Fruit fly (Drosophila melanogaster) whole organism, embryonic: ENCODE measurements around the gene CG14718.

ENCODE experiments used
- Asciz ChIP-seq: fragments of 200-800 bp; sonication (Bioruptor generic); optimal IDR thresholded peaks from 2 replicates; lab custom pipeline; 2017; ENCODE audit warnings: missing biosample characterization, mild to moderate bottlenecking, missing genetic modification characterization, missing genetic modification reagents
- Atf-2 ChIP-seq: fragments of 200-800 bp; sonication (Bioruptor generic); optimal IDR thresholded peaks from 2 replicates; lab custom pipeline; 2016; ENCODE audit warnings: missing biosample characterization, missing genetic modification characterization
- CG10147 ChIP-seq: fragments of 200-800 bp; sonication (Bioruptor generic); optimal IDR thresholded peaks from 2 replicates; lab custom pipeline; 2019; ENCODE audit warnings: missing biosample characterization, mild to moderate bottlenecking, missing genetic modification characterization, moderate library complexity
- CG11504 ChIP-seq: fragments of 200-800 bp; sonication (Bioruptor generic); optimal IDR thresholded peaks from 3 replicates; lab custom pipeline; 2019; ENCODE audit warnings: missing biosample characterization, mild to moderate bottlenecking, missing genetic modification characterization, moderate library complexity
- CG11560 ChIP-seq: fragments of 200-800 bp; sonication (Bioruptor generic); IDR thresholded peaks from 3 replicates; pipeline ENCODE4 v1.3.6; 2022; ENCODE audit warnings: missing biosample characterization, missing genetic modification characterization
- CG13775 ChIP-seq: fragments of 200-800 bp; sonication (Bioruptor generic); optimal IDR thresholded peaks from 3 replicates; lab custom pipeline; 2017; ENCODE audit warnings: missing biosample characterization, mild to moderate bottlenecking, missing genetic modification characterization
- CG15514 ChIP-seq: fragments of 200-800 bp; sonication (Bioruptor generic); optimal IDR thresholded peaks from 3 replicates; lab custom pipeline; 2017; ENCODE audit warnings: missing biosample characterization, missing genetic modification characterization, mild to moderate bottlenecking, moderate library complexity, missing genetic modification reagents
- CG1603 ChIP-seq: fragments of 200-800 bp; sonication (Bioruptor generic); optimal IDR thresholded peaks from 2 replicates; lab custom pipeline; 2019; ENCODE audit warnings: missing biosample characterization, mild to moderate bottlenecking, missing genetic modification characterization, moderate library complexity
- CG1647 ChIP-seq: fragments of 200-800 bp; sonication (Bioruptor generic); optimal IDR thresholded peaks from 3 replicates; lab custom pipeline; 2016; ENCODE audit warnings: missing biosample characterization, missing genetic modification characterization
- CG16813 ChIP-seq: fragments of 200-800 bp; sonication (Bioruptor generic); IDR thresholded peaks from 3 replicates; pipeline ENCODE4 v1.3.6; 2022; ENCODE audit warnings: missing biosample characterization, missing genetic modification characterization; ENCODE audit not compliant: partially characterized antibody
- CG17568 ChIP-seq: fragments of 200-800 bp; sonication (Bioruptor generic); optimal IDR thresholded peaks from 2 replicates; lab custom pipeline; 2018; ENCODE audit warnings: missing biosample characterization, mild to moderate bottlenecking, missing genetic modification characterization, moderate library complexity
- CG1792 ChIP-seq: fragments of 200-800 bp; sonication (Bioruptor generic); optimal IDR thresholded peaks from 2 replicates; lab custom pipeline; 2016; ENCODE audit warnings: missing biosample characterization, missing genetic modification characterization
- CG33213 ChIP-seq: fragments of 200-800 bp; sonication (Bioruptor generic); optimal IDR thresholded peaks from 3 replicates; lab custom pipeline; 2016; ENCODE audit warnings: missing biosample characterization, missing genetic modification characterization
- CG6791 ChIP-seq: fragments of 200-800 bp; sonication (Bioruptor generic); IDR thresholded peaks from 3 replicates; pipeline ENCODE4 v1.3.6; 2022; ENCODE audit warnings: missing biosample characterization, missing genetic modification characterization; ENCODE audit not compliant: partially characterized antibody
- CG7963 ChIP-seq: fragments of 200-800 bp; sonication (Bioruptor generic); IDR thresholded peaks from 3 replicates; pipeline ENCODE4 v1.3.6; 2022; ENCODE audit warnings: missing biosample characterization, missing genetic modification characterization; ENCODE audit not compliant: partially characterized antibody
- CG9797 ChIP-seq: fragments of 200-800 bp; sonication (Bioruptor generic); optimal IDR thresholded peaks from 3 replicates; lab custom pipeline; 2018; ENCODE audit warnings: missing biosample characterization, mild to moderate bottlenecking, missing genetic modification characterization
- CTCF ChIP-seq: fragments of 200-800 bp; sonication (Bioruptor generic); optimal IDR thresholded peaks from 2 replicates; lab custom pipeline; 2017; ENCODE audit warnings: missing biosample characterization, mild to moderate bottlenecking, missing genetic modification characterization, moderate library complexity
- Dbx ChIP-seq: fragments of 200-800 bp; sonication (Bioruptor generic); IDR thresholded peaks from 3 replicates; pipeline ENCODE4 v1.3.6; 2022; ENCODE audit warnings: missing biosample characterization, missing genetic modification characterization
- Doc3 ChIP-seq: fragments of 200-800 bp; sonication (Bioruptor generic); IDR thresholded peaks from 3 replicates; pipeline ENCODE4 v1.3.6; 2022; ENCODE audit warnings: missing biosample characterization, missing genetic modification characterization; ENCODE audit not compliant: partially characterized antibody
- HmgD ChIP-seq: fragments of 200-800 bp; sonication (Bioruptor generic); optimal IDR thresholded peaks from 3 replicates; lab custom pipeline; 2016; ENCODE audit warnings: missing biosample characterization, missing genetic modification characterization
- Lpt ChIP-seq: fragments of >200 bp; optimal IDR thresholded peaks from 2 replicates; lab custom pipeline; 2018; ENCODE audit warnings: missing biosample characterization, missing genetic modification characterization
- MBD-R2 ChIP-seq: fragments of 200-800 bp; sonication (Bioruptor generic); IDR thresholded peaks from 2 replicates; pipeline ENCODE4 v1.3.6; 2022; ENCODE audit warnings: missing biosample characterization, missing genetic modification characterization
- Mes4 ChIP-seq: fragments of 200-800 bp; sonication (Bioruptor generic); optimal IDR thresholded peaks from 2 replicates; lab custom pipeline; 2016; ENCODE audit warnings: missing biosample characterization, missing genetic modification characterization
- Myb ChIP-seq: fragments of 200-800 bp; sonication (Bioruptor generic); optimal IDR thresholded peaks from 2 replicates; lab custom pipeline; 2016; ENCODE audit warnings: missing biosample characterization, missing genetic modification characterization
- Rfx ChIP-seq: fragments of 200-800 bp; sonication (Bioruptor generic); IDR thresholded peaks from 2 replicates; pipeline ENCODE4 v1.3.6; 2022; ENCODE audit warnings: missing biosample characterization, missing genetic modification characterization
- Rx ChIP-seq: fragments of 200-800 bp; sonication (Bioruptor generic); IDR thresholded peaks from 2 replicates; pipeline ENCODE4 v1.3.6; 2022; ENCODE audit warnings: missing biosample characterization, missing genetic modification characterization
- Sin3A ChIP-seq: fragments of >200 bp; optimal IDR thresholded peaks from 2 replicates; lab custom pipeline; 2018
- Six4 ChIP-seq: fragments of 200-800 bp; sonication (Bioruptor generic); optimal IDR thresholded peaks from 2 replicates; lab custom pipeline; 2016; ENCODE audit warnings: missing biosample characterization, missing genetic modification characterization
- Taf1 ChIP-seq: fragments of 200-800 bp; sonication (Bioruptor generic); IDR thresholded peaks from 2 replicates; pipeline ENCODE4 v1.3.6; 2022; ENCODE audit warnings: missing biosample characterization, missing genetic modification characterization
- ara ChIP-seq: fragments of 200-800 bp; sonication (Bioruptor generic); IDR thresholded peaks from 2 replicates; pipeline ENCODE4 v1.3.6; 2022; ENCODE audit warnings: missing biosample characterization, missing genetic modification characterization
- ato ChIP-seq: fragments of 200-800 bp; sonication (Bioruptor generic); IDR thresholded peaks from 2 replicates; pipeline ENCODE4 v1.3.6; 2022; ENCODE audit warnings: missing biosample characterization, missing genetic modification characterization; ENCODE audit not compliant: partially characterized antibody
- bbx ChIP-seq: fragments of 200-800 bp; sonication (Bioruptor generic); IDR thresholded peaks from 2 replicates; pipeline ENCODE4 v1.3.6; 2022; ENCODE audit warnings: missing biosample characterization, missing genetic modification characterization; ENCODE audit not compliant: partially characterized antibody
- bsh ChIP-seq, 2 experiments: fragments of 200-800 bp; sonication (Bioruptor generic); optimal IDR thresholded peaks; 2 replicates each; lab custom pipeline; 2017 to 2018; ENCODE audit warnings: mild to moderate bottlenecking in 2 of 2, missing biosample characterization in 2 of 2, missing genetic modification characterization in 2 of 2, moderate library complexity in 1 of 2
- cato ChIP-seq: fragments of 200-800 bp; sonication (Bioruptor generic); optimal IDR thresholded peaks from 2 replicates; lab custom pipeline; 2016; ENCODE audit warnings: missing biosample characterization, missing genetic modification characterization, borderline replicate concordance
- chinmo ChIP-seq: fragments of 200-800 bp; sonication (Bioruptor generic); IDR thresholded peaks from 4 replicates; pipeline ENCODE4 v1.3.6; 2022; ENCODE audit warnings: missing biosample characterization, missing genetic modification characterization; ENCODE audit not compliant: partially characterized antibody
- ci ChIP-seq: fragments of 200-800 bp; sonication (Bioruptor generic); IDR thresholded peaks from 3 replicates; pipeline ENCODE4 v1.3.6; 2022; ENCODE audit warnings: missing biosample characterization, missing genetic modification characterization
- corto ChIP-seq: fragments of 200-800 bp; sonication (Bioruptor generic); optimal IDR thresholded peaks from 2 replicates; lab custom pipeline; 2016; ENCODE audit warnings: missing biosample characterization, mild to moderate bottlenecking, missing genetic modification characterization, moderate library complexity
- crol ChIP-seq: fragments of 200-800 bp; sonication (Bioruptor generic); IDR thresholded peaks from 2 replicates; pipeline ENCODE4 v1.3.6; 2022; ENCODE audit warnings: missing biosample characterization, missing genetic modification characterization
- crp ChIP-seq, 2 experiments: fragments of 200-800 bp; sonication (Bioruptor generic); optimal IDR thresholded peaks; 2 replicates in 1 of 2; 3 replicates in 1 of 2; lab custom pipeline; 2017; ENCODE audit warnings: missing biosample characterization in 2 of 2, missing genetic modification characterization in 2 of 2, mild to moderate bottlenecking in 1 of 2, moderate library complexity in 1 of 2
- dm ChIP-seq: fragments of 200-800 bp; sonication (Bioruptor generic); optimal IDR thresholded peaks from 3 replicates; lab custom pipeline; 2016; ENCODE audit warnings: missing biosample characterization, missing genetic modification characterization
- dmrt11E ChIP-seq: fragments of 200-800 bp; sonication (Bioruptor generic); optimal IDR thresholded peaks from 3 replicates; lab custom pipeline; 2018; ENCODE audit warnings: missing biosample characterization, mild to moderate bottlenecking, missing genetic modification characterization, moderate library complexity
- ftz-f1 ChIP-seq: fragments of 200-800 bp; sonication (Bioruptor generic); optimal IDR thresholded peaks from 2 replicates; lab custom pipeline; 2016; ENCODE audit warnings: missing biosample characterization, missing genetic modification characterization
- gsb-n ChIP-seq: fragments of 200-800 bp; sonication (Bioruptor generic); optimal IDR thresholded peaks from 3 replicates; lab custom pipeline; 2018; ENCODE audit warnings: missing biosample characterization, mild to moderate bottlenecking, missing genetic modification characterization
- maf-S ChIP-seq: fragments of 200-800 bp; sonication (Bioruptor generic); optimal IDR thresholded peaks from 2 replicates; lab custom pipeline; 2016; ENCODE audit warnings: missing biosample characterization, missing genetic modification characterization
- pros ChIP-seq: fragments of 200-800 bp; sonication (Bioruptor generic); optimal IDR thresholded peaks from 3 replicates; lab custom pipeline; 2019; ENCODE audit warnings: missing biosample characterization, mild to moderate bottlenecking, missing genetic modification characterization, moderate library complexity
- pum ChIP-seq: fragments of 200-800 bp; sonication (Bioruptor generic); optimal IDR thresholded peaks from 2 replicates; lab custom pipeline; 2016; ENCODE audit warnings: missing biosample characterization, missing genetic modification characterization
- shn ChIP-seq: fragments of 200-800 bp; sonication (Bioruptor generic); optimal IDR thresholded peaks from 3 replicates; lab custom pipeline; 2016; ENCODE audit warnings: missing biosample characterization, missing genetic modification characterization
- slbo ChIP-seq: fragments of 200-800 bp; sonication (Bioruptor generic); IDR thresholded peaks from 2 replicates; pipeline ENCODE4 v1.3.6; 2022; ENCODE audit warnings: missing biosample characterization, missing genetic modification characterization
- slp2 ChIP-seq: fragments of 200-800 bp; sonication (Bioruptor generic); optimal IDR thresholded peaks from 2 replicates; lab custom pipeline; 2016; ENCODE audit warnings: missing biosample characterization, missing genetic modification characterization
- stwl ChIP-seq: fragments of 200-800 bp; sonication (Bioruptor generic); optimal IDR thresholded peaks from 3 replicates; lab custom pipeline; 2018; ENCODE audit warnings: missing biosample characterization, mild to moderate bottlenecking, missing genetic modification characterization, moderate library complexity
- tio ChIP-seq: fragments of 200-800 bp; sonication (Bioruptor generic); optimal IDR thresholded peaks from 2 replicates; lab custom pipeline; 2017; ENCODE audit warnings: missing biosample characterization, missing genetic modification characterization, inconsistent platforms

Gene CG14718

dm6 chr3R:11735337-11735736 is 34.9 kb downstream of the CG14718 start, which contains the start of gene CG14721 (continued):
- TF ChIP-seq crp (GFP tag; optimal IDR thresholded peaks at IDR 0.05; lab: Kevin White, UChicago) (peak in 1 of 2 experiments; percentile 52), ftz-f1 (GFP tag; lab: Kevin White, UChicago) (no peak), Atf-2 (GFP tag; lab: Kevin White, UChicago) (no peak), ato (GFP tag; lab: Robert Waterston, UW) (no peak; the same call in 1 of the 2 replicates), bsh (GFP tag; optimal IDR thresholded peaks at IDR 0.05; lab: Kevin White, UChicago) (no peak), slbo (peak; percentile 43; the same call in 1 of the 2 replicates), Lpt (no peak), slp2 (GFP tag; lab: Kevin White, UChicago) (no peak), Asciz (GFP tag; lab: Kevin White, UChicago) (no peak), Myb (GFP tag; lab: Kevin White, UChicago) (peak; percentile 90), shn (GFP tag; lab: Kevin White, UChicago) (peak; percentile 11), CG11504 (tag; lab: Kevin White, UChicago) (no peak), chinmo (GFP tag; lab: Robert Waterston, UW) (no peak), CG17568 (GFP tag; lab: Kevin White, UChicago) (no peak), CG1647 (GFP tag; lab: Kevin White, UChicago) (peak; percentile 28), gsb-n (no peak), CG9797 (peak; percentile 91), Dbx (0 out of 3 replicates have a peak, but pooled peaks have one; percentile 5), CG1792 (GFP tag; lab: Kevin White, UChicago) (no peak), Sin3A (lab: Kevin White, UChicago) (peak; percentile 78), Taf1 (GFP tag; lab: Robert Waterston, UW) (no peak), cato (peak; percentile 0), pum (peak; percentile 33), Rx (GFP tag; lab: Robert Waterston, UW) (peak; percentile 21; the same call in 1 of the 2 replicates), CG15514 (GFP tag; lab: Kevin White, UChicago) (peak; percentile 86), dmrt11E (tag; lab: Kevin White, UChicago) (no peak), bbx (GFP tag; lab: Robert Waterston, UW) (peak; percentile 22; the same call in 1 of the 2 replicates), Rfx (no peak; the same call in 1 of the 2 replicates), MBD-R2 (GFP tag; lab: Robert Waterston, UW) (peak; percentile 84), stwl (tag; lab: Kevin White, UChicago) (peak; percentile 37), crol (peak; percentile 30; the same call in 1 of the 2 replicates), corto (GFP tag; lab: Kevin White, UChicago) (no peak), dm (GFP tag; lab: Kevin White, UChicago) (peak; percentile 51), CG33213 (peak; percentile 17), pros (GFP tag; lab: Kevin White, UChicago) (no peak), CG7963 (GFP tag; lab: Robert Waterston, UW) (no peak), CG6791 (GFP tag; lab: Robert Waterston, UW) (no peak), Mes4 (peak; percentile 14), CG10147 (no peak), Doc3 (GFP tag; lab: Robert Waterston, UW) (no peak; the same call in 2 of the 3 replicates), ci (GFP tag; lab: Robert Waterston, UW) (peak; percentile 38; the same call in 2 of the 3 replicates), CG13775 (peak; percentile 34), ara (GFP tag; lab: Robert Waterston, UW) (no peak), CTCF (GFP tag; lab: Kevin White, UChicago) (peak; percentile 51), CG11560 (tag; lab: Robert Waterston, UW) (peak; percentile 45; the same call in 1 of the 3 replicates), CG1603 (tag; lab: Kevin White, UChicago) (peak; percentile 65), HmgD (GFP tag; lab: Kevin White, UChicago) (peak; percentile 71), tio (GFP tag; lab: Kevin White, UChicago) (no peak), maf-S (GFP tag; lab: Kevin White, UChicago) (no peak), CG16813 (peak; percentile 37; the same call in 1 of the 3 replicates), Six4 (GFP tag; lab: Kevin White, UChicago) (no peak)
